Worm (Caenorhabditis elegans): Measurements from ENCODE around the gene tsp-8.

Gene tsp-8

ce11 chrX:14744496-14744895, 15.2 kb upstream of the tsp-8 start:
- TF ChIP-seq jun-1 (tag; optimal IDR thresholded peaks at IDR 0.05) (peak; percentile 47), aha-1 (tag; optimal IDR thresholded peaks at IDR 0.05) (no peak), fkh-8 (tag; optimal IDR thresholded peaks at IDR 0.05) (no peak), C04F5.9 (tag; optimal IDR thresholded peaks at IDR 0.05) (no peak), sox-4 (tag; optimal IDR thresholded peaks at IDR 0.05) (no peak), nhr-90 (tag; optimal IDR thresholded peaks at IDR 0.05; ENCODE audit: poor library complexity) (no peak), nhr-84 (tag; optimal IDR thresholded peaks at IDR 0.05) (no peak), lin-14 (GFP tag; optimal IDR thresholded peaks at IDR 0.05) (peak; percentile 30), ceh-82 (tag; optimal IDR thresholded peaks at IDR 0.05) (no peak), grh-1 (GFP tag; IDR thresholded peaks at IDR 0.05) (no peak), elt-2 (tag; optimal IDR thresholded peaks at IDR 0.05) (peak; percentile 32), ceh-8 (GFP tag; optimal IDR thresholded peaks at IDR 0.05) (no peak)

ce11 chrX:14743780-14744179, 14.5 kb upstream of the tsp-8 start, which contains the start of gene C05G5.7:
C05G5.7 (minus strand) TSS chrX:14743780.
- TF ChIP-seq fkh-10 (GFP tag; optimal IDR thresholded peaks at IDR 0.05) (no peak), snu-23 (GFP tag; optimal IDR thresholded peaks at IDR 0.05) (no peak), C04F5.9 (tag; optimal IDR thresholded peaks at IDR 0.05) (no peak), unc-86 (tag; optimal IDR thresholded peaks at IDR 0.05) (no peak), efl-3 (GFP tag; optimal IDR thresholded peaks at IDR 0.05) (no peak)

- no peak for TF ChIP-seq dsc-1 (tag; optimal IDR thresholded peaks at IDR 0.05)
- TF ChIP-seq ztf-4 (tag; optimal IDR thresholded peaks at IDR 0.05) = peak; percentile 36
Measured at ce11 chrX:14743210-14743609, 13.9 kb upstream of the tsp-8 start.

ce11 chrX:14740019-14740418, 10.7 kb upstream of the tsp-8 start, which contains the start of gene C05G5.1:
C05G5.1 (minus strand) TSS chrX:14740119.
- TF ChIP-seq lin-14 (GFP tag; optimal IDR thresholded peaks at IDR 0.05) (peak; percentile 47), ceh-8 (GFP tag; optimal IDR thresholded peaks at IDR 0.05) (no peak)

- TF ChIP-seq elt-2 (tag; optimal IDR thresholded peaks at IDR 0.05) (peak; percentile 30), skn-1 (tag; optimal IDR thresholded peaks at IDR 0.05) (no peak), swsn-7 (tag; optimal IDR thresholded peaks at IDR 0.05) (no peak), ztf-11 (tag; optimal IDR thresholded peaks at IDR 0.05) (no peak), C16A3.4 (tag; optimal IDR thresholded peaks at IDR 0.05) (no peak)
Measured at ce11 chrX:14739466-14739865, 10.2 kb upstream of the tsp-8 start.

- TF ChIP-seq F16B12.6 (tag; optimal IDR thresholded peaks at IDR 0.05) (no peak), efl-1 (optimal IDR thresholded peaks at IDR 0.05) (no peak), efl-1 (GFP tag; optimal IDR thresholded peaks at IDR 0.05 in 1 of 2) (peak in 1 of 2 experiments; percentile 64), mep-1 (tag; optimal IDR thresholded peaks at IDR 0.05) (no peak), blmp-1 (tag; optimal IDR thresholded peaks at IDR 0.05) (peak; percentile 39)
Measured at ce11 chrX:14737623-14738022, 8.3 kb upstream of the tsp-8 start.

ce11 chrX:14736955-14737621, 7.8 kb upstream of the tsp-8 start:
- TF ChIP-seq ceh-63 (GFP tag; optimal IDR thresholded peaks at IDR 0.05) (no peak), elt-3 (tag; optimal IDR thresholded peaks at IDR 0.05) (peak in 2 of 6 experiments; percentile 62 to 81), ceh-8 (GFP tag; optimal IDR thresholded peaks at IDR 0.05) (no peak), fkh-10 (GFP tag; optimal IDR thresholded peaks at IDR 0.05) (no peak), nhr-76 (tag; optimal IDR thresholded peaks at IDR 0.05) (no peak), F16B12.6 (tag; optimal IDR thresholded peaks at IDR 0.05) (no peak), mdl-1 (tag; optimal IDR thresholded peaks at IDR 0.05) (no peak), C16A3.4 (tag; optimal IDR thresholded peaks at IDR 0.05) (no peak), ztf-4 (tag; optimal IDR thresholded peaks at IDR 0.05) (no peak), nhr-28 (tag; optimal IDR thresholded peaks at IDR 0.05) (no peak), ets-5 (GFP tag; IDR thresholded peaks at IDR 0.05) (no peak), lin-39 (tag; optimal IDR thresholded peaks at IDR 0.05) (no peak), fkh-4 (tag; optimal IDR thresholded peaks at IDR 0.05; ENCODE audit: borderline replicate concordance) (no peak), isw-1 (GFP tag; IDR thresholded peaks at IDR 0.05) (no peak), snu-23 (GFP tag; optimal IDR thresholded peaks at IDR 0.05) (peak; percentile 26), nhr-11 (tag; optimal IDR thresholded peaks at IDR 0.05) (no peak), nhr-12 (tag; optimal IDR thresholded peaks at IDR 0.05) (no peak), unc-86 (tag; optimal IDR thresholded peaks at IDR 0.05) (no peak), aha-1 (tag; optimal IDR thresholded peaks at IDR 0.05) (no peak), snpc-4 (tag; optimal IDR thresholded peaks at IDR 0.05) (no peak), ceh-90 (tag; optimal IDR thresholded peaks at IDR 0.05) (no peak), nhr-85 (tag) (peak; percentile 70)
